Worm (Caenorhabditis elegans) whole organism, midembryonic: ENCODE results near the gene grl-18.

ENCODE experiments used
- T22C8.4 ChIP-seq: fragments of 200-800 bp; sonication (Bioruptor generic); IDR thresholded peaks from 2 replicates; pipeline ENCODE4 v1.3.6; 2022; ENCODE audit warnings: missing genetic modification characterization, missing compliant biosample characterization
- klf-2 ChIP-seq: fragments of 200-800 bp; sonication (Bioruptor generic); conservative IDR thresholded peaks from 2 replicates; pipeline ENCODE4 v1.3.6; 2022; ENCODE audit warnings: missing genetic modification reagents, missing genetic modification characterization, missing compliant biosample characterization

ce11 chrV:5512559-5512958, 23.9 kb upstream of the grl-18 start:
- TF ChIP-seq T22C8.4 (GFP tag; lab: Robert Waterston, UW) (no peak), klf-2 (GFP tag; lab: Robert Waterston, UW) (no peak)
